Worm (Caenorhabditis elegans): Measurements from ENCODE around the gene T24E12.6.

DNA sequence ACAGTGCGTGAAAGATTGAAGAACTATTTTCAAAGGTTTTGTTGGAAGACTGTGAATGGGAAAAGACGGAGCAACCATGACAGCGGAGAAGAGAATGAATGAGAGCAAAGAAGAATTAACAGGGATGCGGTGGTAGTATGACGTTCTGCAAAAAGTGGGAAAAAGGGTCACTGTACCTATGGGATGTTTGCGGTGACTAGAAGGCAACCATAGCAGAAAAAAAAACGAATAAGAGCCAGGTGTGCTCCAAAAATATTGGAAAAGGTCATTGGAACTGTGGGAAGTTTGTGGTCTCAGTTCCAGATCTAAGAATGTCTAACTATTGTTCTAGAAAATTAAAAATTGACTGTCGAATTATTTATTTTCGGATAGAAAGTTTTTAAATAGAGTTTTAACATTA, 12.8 kb downstream of the T24E12.6 start, which contains the start of gene fbxb-90:
- TF ChIP-seq him-1 (tag; optimal IDR thresholded peaks at IDR 0.05) (no peak), W03F9.2 (tag; optimal IDR thresholded peaks at IDR 0.05) (no peak)

Data from whole organism, L4/young adult.